Worm (Caenorhabditis elegans) whole organism, L1 larva: ENCODE results near the gene F07C3.2.

Source experiments
- C04F5.9 ChIP-seq: sonication (generic microtip); optimal IDR thresholded peaks from 2 replicates; lab custom pipeline; 2016; ENCODE audit warnings: missing genetic modification characterization, missing compliant biosample characterization
- C16A3.4 ChIP-seq: fragments of 150-350 bp; optimal IDR thresholded peaks from 2 replicates; lab custom pipeline; 2014; ENCODE audit warnings: missing biosample characterization, missing genetic modification characterization
- C34B4.2 ChIP-seq: sonication (generic microtip); optimal IDR thresholded peaks from 2 replicates; lab custom pipeline; 2017; ENCODE audit warnings: mild to moderate bottlenecking, missing genetic modification characterization, missing compliant biosample characterization
- F16B12.6 ChIP-seq: fragments of 150-350 bp; optimal IDR thresholded peaks from 2 replicates; lab custom pipeline; 2014; ENCODE audit warnings: missing biosample characterization, missing genetic modification characterization
- aha-1 ChIP-seq: fragments of 150-350 bp; optimal IDR thresholded peaks from 2 replicates; lab custom pipeline; 2014; ENCODE audit warnings: missing biosample characterization, missing genetic modification characterization
- alr-1 ChIP-seq: fragments of 200-800 bp; sonication (Bioruptor generic); optimal IDR thresholded peaks from 2 replicates; lab custom pipeline; 2018; ENCODE audit warnings: borderline replicate concordance, mild to moderate bottlenecking, missing genetic modification characterization, missing compliant biosample characterization
- aly-2 ChIP-seq: fragments of 150-350 bp; optimal IDR thresholded peaks from 2 replicates; lab custom pipeline; 2014; ENCODE audit warnings: missing biosample characterization, missing genetic modification characterization
- ama-1 ChIP-seq: fragments of 150-350 bp; optimal IDR thresholded peaks from 2 replicates; lab custom pipeline; 2014
- ces-1 ChIP-seq: fragments of 150-350 bp; optimal IDR thresholded peaks from 2 replicates; lab custom pipeline; 2014; ENCODE audit warnings: missing biosample characterization, missing genetic modification reagents, missing genetic modification characterization
- efl-1 ChIP-seq, 4 experiments: fragments of 150-350 bp; optimal IDR thresholded peaks in 3 of 4; peaks in 1 of 4; 1 replicate in 1 of 4; 2 replicates in 3 of 4; lab custom pipeline; 2014; ENCODE audit warnings: missing biosample characterization in 2 of 4, missing genetic modification characterization in 2 of 4, missing genetic modification reagents in 2 of 4
- egl-27 ChIP-seq, 2 experiments: fragments of 150-350 bp in 1 of 2; sonication (generic microtip); optimal IDR thresholded peaks; 3 replicates each; lab custom pipeline; 2017 to 2018; ENCODE audit warnings: missing biosample characterization in 2 of 2, missing genetic modification characterization in 2 of 2, missing genetic modification reagents in 2 of 2
- elt-2 ChIP-seq: sonication (generic microtip); optimal IDR thresholded peaks from 2 replicates; lab custom pipeline; 2016; ENCODE audit warnings: missing genetic modification characterization, mild to moderate bottlenecking, inconsistent platforms, missing compliant biosample characterization, missing genetic modification reagents
- ets-5 ChIP-seq: fragments of 200-800 bp; sonication (Bioruptor generic); IDR thresholded peaks from 2 replicates; pipeline ENCODE4 v1.3.6; 2022; ENCODE audit warnings: missing genetic modification characterization, missing compliant biosample characterization
- fkh-10 ChIP-seq: sonication (generic microtip); optimal IDR thresholded peaks from 2 replicates; lab custom pipeline; 2017; ENCODE audit warnings: missing biosample characterization, missing genetic modification reagents, missing genetic modification characterization
- fkh-8 ChIP-seq: sonication (generic microtip); optimal IDR thresholded peaks from 2 replicates; lab custom pipeline; 2016; ENCODE audit warnings: mild to moderate bottlenecking, missing genetic modification characterization, missing compliant biosample characterization
- grh-1 ChIP-seq: fragments of 200-800 bp; sonication (Bioruptor generic); IDR thresholded peaks from 2 replicates; pipeline ENCODE4 v1.3.6; 2022; ENCODE audit warnings: missing genetic modification reagents, missing genetic modification characterization, missing compliant biosample characterization
- hlh-4 ChIP-seq: sonication (generic microtip); optimal IDR thresholded peaks from 2 replicates; lab custom pipeline; 2016; ENCODE audit warnings: mild to moderate bottlenecking, missing genetic modification characterization, missing compliant biosample characterization
- hpl-2 ChIP-seq: fragments of 150-350 bp; optimal IDR thresholded peaks from 2 replicates; lab custom pipeline; 2014; ENCODE audit warnings: missing biosample characterization, missing genetic modification reagents, missing genetic modification characterization
- irx-1 ChIP-seq: sonication (generic microtip); optimal IDR thresholded peaks from 2 replicates; lab custom pipeline; 2016; ENCODE audit warnings: missing genetic modification characterization, missing compliant biosample characterization
- lin-13 ChIP-seq: fragments of 150-350 bp; optimal IDR thresholded peaks from 2 replicates; lab custom pipeline; 2014; ENCODE audit warnings: missing biosample characterization, missing genetic modification reagents, missing genetic modification characterization
- lin-14 ChIP-seq: fragments of 200-800 bp; sonication (Bioruptor generic); optimal IDR thresholded peaks from 2 replicates; lab custom pipeline; 2018; ENCODE audit warnings: mild to moderate bottlenecking, missing genetic modification characterization, moderate library complexity, missing compliant biosample characterization
- lin-15B ChIP-seq: fragments of 150-350 bp; sonication (generic microtip); optimal IDR thresholded peaks from 3 replicates; lab custom pipeline; 2014; ENCODE audit warnings: missing biosample characterization, missing genetic modification characterization
- lin-35 ChIP-seq, 2 experiments: fragments of 150-350 bp; optimal IDR thresholded peaks; 2 replicates each; lab custom pipeline; 2014; ENCODE audit warnings: missing biosample characterization in 2 of 2, missing genetic modification characterization in 2 of 2, missing genetic modification reagents in 2 of 2
- lin-39 ChIP-seq: fragments of 150-350 bp; optimal IDR thresholded peaks from 2 replicates; lab custom pipeline; 2014; ENCODE audit warnings: missing biosample characterization, missing genetic modification reagents, missing genetic modification characterization
- lir-3 ChIP-seq: sonication (generic microtip); optimal IDR thresholded peaks from 2 replicates; lab custom pipeline; 2016; ENCODE audit warnings: mild to moderate bottlenecking, missing genetic modification characterization, moderate library complexity, missing compliant biosample characterization; ENCODE audit not compliant: poor library complexity
- lsy-2 ChIP-seq, 2 experiments: fragments of 150-350 bp; optimal IDR thresholded peaks; 2 replicates each; lab custom pipeline; 2014; ENCODE audit warnings: missing biosample characterization in 2 of 2, missing genetic modification characterization in 2 of 2
- mab-9 ChIP-seq: fragments of 200-800 bp; sonication (Bioruptor generic); IDR thresholded peaks from 2 replicates; pipeline ENCODE4 v1.3.6; 2022; ENCODE audit warnings: missing genetic modification reagents, missing genetic modification characterization, missing compliant biosample characterization
- mdl-1 ChIP-seq, 2 experiments: fragments of 150-350 bp; optimal IDR thresholded peaks; 2 replicates each; lab custom pipeline; 2014 to 2017; ENCODE audit warnings: missing biosample characterization in 2 of 2, missing genetic modification characterization in 2 of 2, inconsistent platforms in 1 of 2
- nhr-11 ChIP-seq: fragments of 150-350 bp; optimal IDR thresholded peaks from 2 replicates; lab custom pipeline; 2014; ENCODE audit warnings: missing biosample characterization, missing genetic modification characterization
- nhr-12 ChIP-seq: sonication (generic microtip); optimal IDR thresholded peaks from 2 replicates; lab custom pipeline; 2017; ENCODE audit warnings: missing biosample characterization, missing genetic modification characterization
- nhr-20 ChIP-seq: sonication (generic microtip); optimal IDR thresholded peaks from 2 replicates; lab custom pipeline; 2016; ENCODE audit warnings: mild to moderate bottlenecking, missing genetic modification characterization, missing compliant biosample characterization
- nhr-71 ChIP-seq: sonication (generic microtip); optimal IDR thresholded peaks from 2 replicates; lab custom pipeline; 2016; ENCODE audit warnings: mild to moderate bottlenecking, missing genetic modification characterization, moderate library complexity, missing compliant biosample characterization
- nhr-76 ChIP-seq: sonication (generic microtip); optimal IDR thresholded peaks from 2 replicates; lab custom pipeline; 2017; ENCODE audit warnings: missing biosample characterization, missing genetic modification characterization
- nhr-77 ChIP-seq: fragments of 150-350 bp; optimal IDR thresholded peaks from 2 replicates; lab custom pipeline; 2014; ENCODE audit warnings: missing biosample characterization, missing genetic modification characterization
- nhr-84 ChIP-seq: sonication (generic microtip); optimal IDR thresholded peaks from 2 replicates; lab custom pipeline; 2017; ENCODE audit warnings: missing biosample characterization, missing genetic modification characterization
- nhr-85 ChIP-seq: sonication (generic microtip); peaks from one replicate; lab custom pipeline; 2016; ENCODE audit warnings: missing genetic modification characterization, inconsistent platforms, missing compliant biosample characterization
- nhr-90 ChIP-seq: sonication (generic microtip); optimal IDR thresholded peaks from 2 replicates; lab custom pipeline; 2016; ENCODE audit warnings: mild to moderate bottlenecking, missing genetic modification characterization, missing compliant biosample characterization; ENCODE audit not compliant: poor library complexity
- pag-3 ChIP-seq: sonication (generic microtip); optimal IDR thresholded peaks from 2 replicates; lab custom pipeline; 2017; ENCODE audit warnings: missing genetic modification characterization, mild to moderate bottlenecking, missing compliant biosample characterization, antibody characterized with exemption, borderline replicate concordance; ENCODE audit not compliant: insufficient read depth
- pax-3 ChIP-seq: fragments of 200-800 bp; sonication (Bioruptor generic); optimal IDR thresholded peaks from 2 replicates; lab custom pipeline; 2018; ENCODE audit warnings: mild to moderate bottlenecking, missing genetic modification characterization, moderate library complexity, missing compliant biosample characterization
- skn-1 ChIP-seq: fragments of 150-350 bp; optimal IDR thresholded peaks from 2 replicates; lab custom pipeline; 2014; ENCODE audit warnings: missing biosample characterization, missing genetic modification characterization
- snu-23 ChIP-seq: sonication (generic microtip); optimal IDR thresholded peaks from 2 replicates; lab custom pipeline; 2016; ENCODE audit warnings: missing genetic modification characterization, missing compliant biosample characterization
- sox-4 ChIP-seq: sonication (generic microtip); optimal IDR thresholded peaks from 2 replicates; lab custom pipeline; 2016; ENCODE audit warnings: missing genetic modification characterization, missing compliant biosample characterization
- sup-37 ChIP-seq: fragments of 200-800 bp; sonication (Bioruptor generic); optimal IDR thresholded peaks from 2 replicates; lab custom pipeline; 2018; ENCODE audit warnings: mild to moderate bottlenecking, missing genetic modification characterization, missing compliant biosample characterization
- swsn-7 ChIP-seq: sonication (generic microtip); optimal IDR thresholded peaks from 2 replicates; lab custom pipeline; 2016; ENCODE audit warnings: missing genetic modification characterization, missing compliant biosample characterization
- tlp-1 ChIP-seq: fragments of 150-350 bp; optimal IDR thresholded peaks from 2 replicates; lab custom pipeline; 2014; ENCODE audit warnings: missing biosample characterization, missing genetic modification characterization
- unc-62 ChIP-seq: fragments of 150-350 bp; optimal IDR thresholded peaks from 2 replicates; lab custom pipeline; 2014; ENCODE audit warnings: missing biosample characterization, missing genetic modification reagents, missing genetic modification characterization
- unc-86 ChIP-seq: sonication (generic microtip); optimal IDR thresholded peaks from 2 replicates; lab custom pipeline; 2016; ENCODE audit warnings: missing genetic modification characterization, missing compliant biosample characterization
- unc-98 ChIP-seq: fragments of 200-800 bp; sonication (Bioruptor generic); IDR thresholded peaks from 2 replicates; pipeline ENCODE4 v1.3.6; 2022; ENCODE audit warnings: missing genetic modification characterization, missing compliant biosample characterization
- vab-15 ChIP-seq: sonication (generic microtip); optimal IDR thresholded peaks from 2 replicates; lab custom pipeline; 2017; ENCODE audit warnings: missing genotype, mild to moderate bottlenecking, missing genetic modification characterization, missing compliant biosample characterization
- xbp-1 ChIP-seq: sonication (generic microtip); optimal IDR thresholded peaks from 2 replicates; lab custom pipeline; 2016; ENCODE audit warnings: missing genetic modification characterization, missing compliant biosample characterization
- ztf-11 ChIP-seq, 2 experiments: sonication (generic microtip); optimal IDR thresholded peaks; 2 replicates each; lab custom pipeline; 2016 to 2017; ENCODE audit warnings: missing genetic modification characterization in 2 of 2, missing biosample characterization in 1 of 2, missing compliant biosample characterization in 1 of 2
- ztf-4 ChIP-seq: fragments of 150-350 bp; optimal IDR thresholded peaks from 2 replicates; lab custom pipeline; 2014; ENCODE audit warnings: missing biosample characterization, missing genetic modification characterization

F07C3.2 gene

DNA sequence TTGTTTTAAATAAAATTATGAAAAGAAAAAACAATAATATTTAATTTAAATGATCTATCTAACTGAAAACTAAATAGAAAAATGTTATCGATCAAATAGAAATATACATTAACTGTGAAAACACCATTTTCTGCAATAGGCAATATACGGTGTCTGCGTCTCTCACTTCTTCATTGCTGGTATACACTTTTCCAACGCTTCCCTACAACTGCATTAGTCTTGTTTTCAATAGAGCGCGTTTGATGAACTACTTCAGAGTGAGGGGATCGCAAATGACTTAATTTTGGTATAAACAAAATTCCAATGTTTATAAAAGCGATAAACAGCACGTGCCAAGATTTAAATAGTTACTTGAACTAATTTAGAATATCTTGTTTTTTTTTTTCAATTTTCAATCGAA is 13.4 kb upstream of the F07C3.2 start (continued):
- TF ChIP-seq swsn-7 (tag; lab: Kevin White, UChicago) (peak; percentile 41), egl-27 (tag; optimal IDR thresholded peaks at IDR 0.05; lab: Kevin White, UChicago) (no peak), lsy-2 (tag; optimal IDR thresholded peaks at IDR 0.05; lab: Kevin White, UChicago) (peak; percentile 48 to 84), F16B12.6 (tag; lab: Kevin White, UChicago) (no peak), nhr-85 (peak; percentile 23), sox-4 (no peak), C04F5.9 (tag; lab: Kevin White, UChicago) (no peak), tlp-1 (no peak), unc-98 (GFP tag; lab: Robert Waterston, UW) (no peak), ets-5 (GFP tag; lab: Robert Waterston, UW) (no peak), nhr-76 (tag; lab: Kevin White, UChicago) (no peak), sup-37 (GFP tag; lab: Kevin White, UChicago) (no peak), unc-62 (GFP tag; lab: Kevin White, UChicago) (no peak), nhr-90 (tag; lab: Kevin White, UChicago) (no peak), mab-9 (GFP tag; lab: Robert Waterston, UW) (no peak), mdl-1 (tag; optimal IDR thresholded peaks at IDR 0.05; lab: Kevin White, UChicago) (peak in 1 of 2 experiments; percentile 60), C16A3.4 (peak; percentile 73), xbp-1 (tag; lab: Kevin White, UChicago) (peak; percentile 23), lin-14 (GFP tag; lab: Kevin White, UChicago) (peak; percentile 90), nhr-11 (tag; lab: Kevin White, UChicago) (no peak), efl-1 (optimal IDR thresholded peaks at IDR 0.05; lab: Kevin White, UChicago) (peak; percentile 65 to 66), efl-1 (GFP tag; optimal IDR thresholded peaks at IDR 0.05 in 1 of 2; lab: Kevin White, UChicago) (peak; percentile 56 to 64), nhr-20 (tag; lab: Kevin White, UChicago) (peak; percentile 65), lin-35 (GFP tag; optimal IDR thresholded peaks at IDR 0.05; lab: Kevin White, UChicago) (peak; percentile 66 to 84), pax-3 (tag; lab: Kevin White, UChicago) (no peak), irx-1 (tag; lab: Kevin White, UChicago) (no peak), ztf-4 (no peak), lin-15B (tag; lab: Kevin White, UChicago) (peak; percentile 68), ces-1 (GFP tag; lab: Kevin White, UChicago) (no peak), snu-23 (GFP tag; lab: Kevin White, UChicago) (peak; percentile 73), unc-86 (tag; lab: Kevin White, UChicago) (no peak), elt-2 (tag; lab: Kevin White, UChicago) (no peak), ama-1 (no peak), aha-1 (tag; lab: Kevin White, UChicago) (no peak), vab-15 (peak; percentile 9), fkh-8 (tag; lab: Kevin White, UChicago) (no peak), hpl-2 (GFP tag; lab: Kevin White, UChicago) (no peak), lir-3 (tag; lab: Kevin White, UChicago) (peak; percentile 28), pag-3 (tag; lab: Kevin White, UChicago) (no peak), alr-1 (tag; lab: Kevin White, UChicago) (no peak), fkh-10 (no peak), C34B4.2 (tag; lab: Kevin White, UChicago) (no peak), skn-1 (tag; lab: Kevin White, UChicago) (peak; percentile 47), aly-2 (no peak), grh-1 (GFP tag; lab: Robert Waterston, UW) (no peak), hlh-4 (tag; lab: Kevin White, UChicago) (no peak), nhr-77 (no peak), nhr-71 (peak; percentile 59), nhr-84 (no peak), lin-13 (GFP tag; lab: Kevin White, UChicago) (peak; percentile 44), lin-39 (no peak), ztf-11 (tag; optimal IDR thresholded peaks at IDR 0.05; lab: Kevin White, UChicago) (no peak), nhr-12 (no peak)
